Worm (Caenorhabditis elegans) whole organism, L4 larva: ENCODE measurements around the gene tbc-13.
A peak's percentile ranks its signal among the peaks of the same experiment; 100 is the strongest.

Source experiments
- ZK546.5 ChIP-seq, 2 experiments: sonication (generic microtip); optimal IDR thresholded peaks; 2 replicates each; lab custom pipeline; 2017; ENCODE audit warnings: missing biosample characterization in 2 of 2, missing genetic modification characterization in 2 of 2
- ces-1 ChIP-seq: fragments of 150-350 bp; sonication (generic microtip); optimal IDR thresholded peaks from 4 replicates; lab custom pipeline; 2014; ENCODE audit warnings: missing biosample characterization, missing genetic modification reagents, missing genetic modification characterization
- ctbp-1 ChIP-seq: fragments of 200-800 bp; sonication (Bioruptor generic); IDR thresholded peaks from 2 replicates; pipeline ENCODE4 v1.3.6; 2022; ENCODE audit warnings: missing genetic modification reagents, missing genetic modification characterization, missing compliant biosample characterization
- fos-1 ChIP-seq: fragments of 150-350 bp; optimal IDR thresholded peaks from 2 replicates; lab custom pipeline; 2014; ENCODE audit warnings: missing biosample characterization, missing genetic modification characterization
- lin-39 ChIP-seq: fragments of 150-350 bp; optimal IDR thresholded peaks from 2 replicates; lab custom pipeline; 2014; ENCODE audit warnings: missing biosample characterization, missing genetic modification reagents, missing genetic modification characterization
- nhr-11 ChIP-seq: fragments of 150-350 bp; optimal IDR thresholded peaks from 2 replicates; lab custom pipeline; 2014; ENCODE audit warnings: missing biosample characterization, missing genetic modification characterization
- nhr-42 ChIP-seq: fragments of 200-800 bp; sonication (Bioruptor generic); IDR thresholded peaks from 2 replicates; pipeline ENCODE4 v1.3.6; 2022; ENCODE audit warnings: missing genetic modification characterization, missing compliant biosample characterization
- nhr-77 ChIP-seq: fragments of 150-350 bp; optimal IDR thresholded peaks from 2 replicates; lab custom pipeline; 2014; ENCODE audit warnings: missing biosample characterization, missing genetic modification characterization
- pha-4 ChIP-seq, 2 experiments: fragments of 150-350 bp in 1 of 2; fragments of 200-800 bp in 1 of 2; sonication (Bioruptor generic) in 1 of 2; IDR thresholded peaks in 1 of 2; optimal IDR thresholded peaks in 1 of 2; 2 replicates each; pipeline versions ENCODE4 v1.3.6 to Lab custom; 2014 to 2022; ENCODE audit warnings: missing genetic modification characterization in 2 of 2, missing genetic modification reagents in 2 of 2, missing biosample characterization in 1 of 2, missing compliant biosample characterization in 1 of 2
- rbr-2 ChIP-seq: sonication (generic microtip); optimal IDR thresholded peaks from 2 replicates; lab custom pipeline; 2016; ENCODE audit warnings: missing genotype, missing genetic modification characterization, missing compliant biosample characterization
- saeg-2 ChIP-seq: fragments of 200-800 bp; sonication (Bioruptor generic); IDR thresholded peaks from 2 replicates; pipeline ENCODE4 v1.3.6; 2022; ENCODE audit warnings: missing genetic modification reagents, missing genetic modification characterization, missing compliant biosample characterization
- unc-39 ChIP-seq: sonication (generic microtip); optimal IDR thresholded peaks from 2 replicates; lab custom pipeline; 2017; ENCODE audit warnings: missing biosample characterization, missing genetic modification characterization
- unc-62 ChIP-seq, 3 experiments: fragments of 150-350 bp in 1 of 3; sonication (generic microtip); optimal IDR thresholded peaks in 2 of 3; peaks in 1 of 3; 1 replicate in 1 of 3; 2 replicates in 2 of 3; lab custom pipeline; 2014 to 2017; ENCODE audit warnings: missing biosample characterization in 3 of 3, missing genetic modification characterization in 3 of 3, missing genetic modification reagents in 3 of 3, missing genotype in 1 of 3
- zfp-3 ChIP-seq: fragments of 200-800 bp; sonication (Bioruptor generic); conservative IDR thresholded peaks from 2 replicates; pipeline ENCODE4 v1.3.6; 2022; ENCODE audit warnings: missing genetic modification reagents, missing genetic modification characterization, missing compliant biosample characterization

- TF ChIP-seq rbr-2 (tag; lab: Kevin White, UChicago) (no peak), lin-39 (tag; lab: Kevin White, UChicago) (no peak), unc-62 (GFP tag; optimal IDR thresholded peaks at IDR 0.05 in 1 of 2; lab: Kevin White, UChicago) (peak in 1 of 2 experiments; percentile 96), unc-62 (tag; optimal IDR thresholded peaks at IDR 0.05; lab: Kevin White, UChicago) (no peak), saeg-2 (GFP tag; lab: Robert Waterston, UW) (no peak), nhr-11 (tag; lab: Kevin White, UChicago) (peak; percentile 69), pha-4 (GFP tag; IDR thresholded peaks at IDR 0.05; lab: Robert Waterston, UW) (no peak), pha-4 (tag; optimal IDR thresholded peaks at IDR 0.05; lab: Kevin White, UChicago) (no peak), fos-1 (tag; lab: Kevin White, UChicago) (no peak), nhr-77 (tag; lab: Kevin White, UChicago) (peak; percentile 29), ces-1 (no peak), unc-39 (tag; lab: Kevin White, UChicago) (no peak), nhr-42 (GFP tag; lab: Robert Waterston, UW) (no peak), ctbp-1 (no peak), ZK546.5 (tag; optimal IDR thresholded peaks at IDR 0.05; lab: Kevin White, UChicago) (no peak), zfp-3 (GFP tag; lab: Robert Waterston, UW) (no peak)
These were observed 38.2 kb downstream of the tbc-13 start for ce11 chrX:12523071-12523483.
